Worm (Caenorhabditis elegans) whole organism, L2 larva: ENCODE results near the gene M03C11.9.

Experiments used
- C34F6.9 ChIP-seq: fragments of 150-350 bp; optimal IDR thresholded peaks from 2 replicates; lab custom pipeline; 2014; ENCODE audit warnings: missing biosample characterization, missing genetic modification characterization
- F13H6.1 ChIP-seq: sonication (generic microtip); optimal IDR thresholded peaks from 2 replicates; lab custom pipeline; 2016; ENCODE audit warnings: missing genetic modification characterization, missing compliant biosample characterization
- Y55F3AM.14 ChIP-seq: fragments of 200-800 bp; sonication (Bioruptor generic); optimal IDR thresholded peaks from 2 replicates; lab custom pipeline; 2018; ENCODE audit warnings: mild to moderate bottlenecking, missing genetic modification characterization, missing compliant biosample characterization
- alr-1 ChIP-seq: fragments of 150-350 bp; optimal IDR thresholded peaks from 2 replicates; lab custom pipeline; 2014; ENCODE audit warnings: missing biosample characterization, missing genetic modification characterization
- ama-1 ChIP-seq: fragments of 150-350 bp; optimal IDR thresholded peaks from 2 replicates; lab custom pipeline; 2018; ENCODE audit warnings: inconsistent platforms
- blmp-1 ChIP-seq: sonication (generic microtip); optimal IDR thresholded peaks from 2 replicates; lab custom pipeline; 2017; ENCODE audit warnings: missing genetic modification characterization, mild to moderate bottlenecking, missing compliant biosample characterization, antibody characterized with exemption, moderate library complexity; ENCODE audit not compliant: insufficient read depth
- ceh-16 ChIP-seq: fragments of 150-350 bp; optimal IDR thresholded peaks from 2 replicates; lab custom pipeline; 2014; ENCODE audit warnings: missing biosample characterization, missing genetic modification characterization
- ceh-82 ChIP-seq: fragments of 150-350 bp; optimal IDR thresholded peaks from 2 replicates; lab custom pipeline; 2014; ENCODE audit warnings: missing biosample characterization, missing genetic modification characterization
- crh-2 ChIP-seq: sonication (generic microtip); optimal IDR thresholded peaks from 2 replicates; lab custom pipeline; 2017; ENCODE audit warnings: missing biosample characterization, missing genetic modification characterization
- egl-27 ChIP-seq: sonication (generic microtip); optimal IDR thresholded peaks from 3 replicates; lab custom pipeline; 2017; ENCODE audit warnings: missing biosample characterization, missing genetic modification reagents, missing genetic modification characterization
- elt-1 ChIP-seq: fragments of 150-350 bp; optimal IDR thresholded peaks from 2 replicates; lab custom pipeline; 2014; ENCODE audit warnings: missing biosample characterization, missing genetic modification characterization
- elt-3 ChIP-seq: sonication (generic microtip); optimal IDR thresholded peaks from 2 replicates; lab custom pipeline; 2017; ENCODE audit warnings: missing biosample characterization, missing genetic modification characterization
- fos-1 ChIP-seq: fragments of 150-350 bp; optimal IDR thresholded peaks from 2 replicates; lab custom pipeline; 2014; ENCODE audit warnings: missing biosample characterization, missing genetic modification characterization
- gmeb-1 ChIP-seq: fragments of 150-350 bp; optimal IDR thresholded peaks from 2 replicates; lab custom pipeline; 2014; ENCODE audit warnings: missing biosample characterization, missing genetic modification characterization
- lin-11 ChIP-seq: fragments of 150-350 bp; sonication (generic microtip); optimal IDR thresholded peaks from 2 replicates; lab custom pipeline; 2014; ENCODE audit warnings: missing biosample characterization, missing genetic modification characterization, inconsistent platforms, mixed read lengths
- lin-13 ChIP-seq: fragments of 150-350 bp; optimal IDR thresholded peaks from 2 replicates; lab custom pipeline; 2014; ENCODE audit warnings: missing biosample characterization, missing genetic modification reagents, missing genetic modification characterization
- lin-39 ChIP-seq: fragments of 150-350 bp; optimal IDR thresholded peaks from 2 replicates; lab custom pipeline; 2014; ENCODE audit warnings: missing biosample characterization, missing genetic modification reagents, missing genetic modification characterization
- lsy-2 ChIP-seq, 2 experiments: fragments of 150-350 bp in 1 of 2; sonication (generic microtip) in 1 of 2; optimal IDR thresholded peaks; 2 replicates each; lab custom pipeline; 2014 to 2017; ENCODE audit warnings: missing biosample characterization in 2 of 2, missing genetic modification characterization in 2 of 2
- nhr-10 ChIP-seq: sonication (generic microtip); optimal IDR thresholded peaks from 2 replicates; lab custom pipeline; 2017; ENCODE audit warnings: missing biosample characterization, missing genetic modification characterization
- nhr-11 ChIP-seq: fragments of 150-350 bp; optimal IDR thresholded peaks from 2 replicates; lab custom pipeline; 2014; ENCODE audit warnings: missing biosample characterization, missing genetic modification characterization
- nhr-129 ChIP-seq: fragments of 150-350 bp; optimal IDR thresholded peaks from 2 replicates; lab custom pipeline; 2014; ENCODE audit warnings: missing biosample characterization, missing genetic modification characterization
- nhr-21 ChIP-seq: fragments of 150-350 bp; optimal IDR thresholded peaks from 2 replicates; lab custom pipeline; 2014; ENCODE audit warnings: missing biosample characterization, missing genetic modification characterization
- nhr-23 ChIP-seq: fragments of 150-350 bp; optimal IDR thresholded peaks from 2 replicates; lab custom pipeline; 2014; ENCODE audit warnings: missing biosample characterization, missing genetic modification reagents, missing genetic modification characterization
- nhr-237 ChIP-seq: fragments of 150-350 bp; optimal IDR thresholded peaks from 2 replicates; lab custom pipeline; 2014; ENCODE audit warnings: missing biosample characterization, missing genetic modification characterization
- nhr-25 ChIP-seq: fragments of 150-350 bp; sonication (generic microtip); optimal IDR thresholded peaks from 3 replicates; lab custom pipeline; 2014; ENCODE audit warnings: missing biosample characterization, missing genetic modification characterization
- nhr-6 ChIP-seq: fragments of 150-350 bp; optimal IDR thresholded peaks from 2 replicates; lab custom pipeline; 2014; ENCODE audit warnings: missing biosample characterization, missing genetic modification characterization
- nhr-77 ChIP-seq: fragments of 150-350 bp; optimal IDR thresholded peaks from 2 replicates; lab custom pipeline; 2014; ENCODE audit warnings: missing biosample characterization, missing genetic modification characterization
- peb-1 ChIP-seq: fragments of 150-350 bp; optimal IDR thresholded peaks from 2 replicates; lab custom pipeline; 2014; ENCODE audit warnings: missing biosample characterization, missing genetic modification characterization
- sma-3 ChIP-seq: sonication (generic microtip); optimal IDR thresholded peaks from 2 replicates; lab custom pipeline; 2016; ENCODE audit warnings: missing genetic modification reagents, missing genetic modification characterization, missing compliant biosample characterization
- sma-9 ChIP-seq, 2 experiments: fragments of 150-350 bp in 1 of 2; sonication (generic microtip) in 1 of 2; optimal IDR thresholded peaks; 2 replicates each; lab custom pipeline; 2014 to 2016; ENCODE audit warnings: missing genetic modification characterization in 2 of 2, mild to moderate bottlenecking in 1 of 2, missing biosample characterization in 1 of 2, missing compliant biosample characterization in 1 of 2, missing genetic modification reagents in 1 of 2, moderate library complexity in 1 of 2
- unc-39 ChIP-seq: fragments of 150-350 bp; optimal IDR thresholded peaks from 2 replicates; lab custom pipeline; 2014; ENCODE audit warnings: missing biosample characterization, missing genetic modification characterization
- unc-55 ChIP-seq: fragments of 150-350 bp; sonication (generic microtip); optimal IDR thresholded peaks from 3 replicates; lab custom pipeline; 2014; ENCODE audit warnings: missing biosample characterization, missing genetic modification reagents, missing genetic modification characterization
- zag-1 ChIP-seq: fragments of 150-350 bp; optimal IDR thresholded peaks from 2 replicates; lab custom pipeline; 2014; ENCODE audit warnings: missing biosample characterization, missing genetic modification characterization
- ztf-1 ChIP-seq: fragments of 200-800 bp; sonication (Bioruptor generic); conservative IDR thresholded peaks from 2 replicates; pipeline ENCODE4 v1.3.6; 2022; ENCODE audit warnings: missing genetic modification characterization, missing compliant biosample characterization
- ztf-11 ChIP-seq: sonication (generic microtip); optimal IDR thresholded peaks from 2 replicates; lab custom pipeline; 2017; ENCODE audit warnings: missing biosample characterization, missing genetic modification characterization
- ztf-4 ChIP-seq: fragments of 150-350 bp; optimal IDR thresholded peaks from 2 replicates; lab custom pipeline; 2014; ENCODE audit warnings: missing biosample characterization, missing genetic modification characterization

The M03C11.9 gene

DNA sequence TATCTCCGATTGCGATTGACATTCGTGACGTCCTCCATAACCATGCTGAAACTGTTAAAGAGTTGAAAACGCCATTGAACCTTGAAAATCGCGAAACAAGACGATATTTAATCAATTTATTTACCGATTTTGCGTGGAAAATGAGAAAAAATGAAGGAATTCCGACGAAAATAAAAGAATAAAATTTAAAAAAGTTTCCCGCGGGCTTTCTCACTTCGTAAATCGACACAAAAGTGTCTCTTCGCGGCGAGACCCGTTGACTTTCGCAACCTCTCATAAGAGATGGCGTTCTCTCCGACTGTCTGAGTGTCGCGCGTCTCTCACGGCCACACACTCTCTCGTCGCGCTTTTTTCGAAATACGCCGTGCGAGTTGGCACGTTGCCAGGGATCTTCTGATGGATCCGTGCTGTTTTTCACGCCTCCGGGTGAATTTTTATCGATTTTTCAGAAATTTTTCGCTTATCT lies 15.7 kb upstream of the M03C11.9 start, which contains the start of gene hat-1 (continued):
- TF ChIP-seq ztf-1 (GFP tag; lab: Robert Waterston, UW) (no peak), nhr-21 (tag; lab: Kevin White, UChicago) (peak; percentile 96), ama-1 (lab: Kevin White, UChicago) (no peak), nhr-6 (tag; lab: Kevin White, UChicago) (peak; percentile 86), ceh-16 (peak; percentile 84), nhr-23 (tag; lab: Kevin White, UChicago) (no peak), crh-2 (tag; lab: Kevin White, UChicago) (peak; percentile 97), blmp-1 (peak; percentile 81), ztf-4 (tag; lab: Kevin White, UChicago) (peak; percentile 90), F13H6.1 (tag; lab: Kevin White, UChicago) (peak; percentile 94), elt-1 (tag; lab: Kevin White, UChicago) (no peak), peb-1 (tag; lab: Kevin White, UChicago) (no peak), Y55F3AM.14 (GFP tag; lab: Kevin White, UChicago) (peak; percentile 85), lsy-2 (tag; optimal IDR thresholded peaks at IDR 0.05; lab: Kevin White, UChicago) (peak; percentile 91 to 96)
- TF ChIP-seq, all 48 proteins: peak for 34

DNA sequence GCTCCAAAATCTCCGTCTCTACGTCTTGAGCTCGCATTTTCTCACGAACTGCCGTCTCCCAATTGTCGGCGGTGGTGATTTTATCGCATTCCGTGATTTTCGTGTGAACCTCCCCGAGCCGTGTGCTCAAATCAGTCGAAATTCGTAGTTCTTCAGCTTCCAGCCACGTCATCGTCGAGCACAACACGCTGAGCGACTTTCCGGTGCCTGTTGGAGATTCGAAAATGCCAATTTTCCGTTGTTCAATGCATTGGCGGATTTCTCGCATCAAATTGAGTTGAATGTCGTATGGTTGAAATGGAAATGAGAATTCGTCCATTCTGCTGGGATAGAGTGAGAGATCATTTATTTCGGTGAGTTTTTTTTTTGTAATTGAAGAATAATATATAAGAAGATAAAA lies 13.4 kb upstream of the M03C11.9 start, which contains the start of the genes M03C11.3 and chl-1:
TSS of gene M03C11.3 (plus strand) at position 153 of the 400 bp plus-strand sequence.
TSS of gene chl-1 (minus strand) at position 323 of the 400 bp plus-strand sequence.
- no peak for TF ChIP-seq ztf-1 (GFP tag; lab: Robert Waterston, UW)
- TF ChIP-seq nhr-6 (tag; lab: Kevin White, UChicago), result no peak

DNA sequence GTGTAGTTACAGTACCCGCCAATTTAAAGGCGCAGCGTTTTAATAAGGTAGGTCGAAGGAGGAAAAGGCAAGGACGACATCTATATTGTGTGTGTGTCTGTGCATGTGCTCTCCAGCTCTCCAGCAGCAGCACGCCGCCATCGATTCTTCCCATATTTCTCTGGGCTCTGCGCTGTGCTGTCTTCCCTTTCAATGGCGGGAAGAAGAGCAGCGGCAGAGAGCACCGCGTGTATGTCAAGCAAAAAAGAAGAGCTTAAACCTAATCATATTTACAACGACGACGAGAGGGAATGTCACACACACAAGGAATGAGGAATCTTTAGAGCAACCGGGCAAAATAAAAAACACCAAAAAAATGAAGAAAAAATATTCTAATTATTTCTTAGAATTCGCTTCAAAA lies 7.4 kb upstream of the M03C11.9 start:
- TF ChIP-seq nhr-129 (tag; lab: Kevin White, UChicago) (peak; percentile 47), unc-55 (peak; percentile 39), crh-2 (tag; lab: Kevin White, UChicago) (peak; percentile 26), zag-1 (tag; lab: Kevin White, UChicago) (peak; percentile 71), lin-39 (tag; lab: Kevin White, UChicago) (no peak), fos-1 (tag; lab: Kevin White, UChicago) (no peak), lsy-2 (tag; optimal IDR thresholded peaks at IDR 0.05; lab: Kevin White, UChicago) (peak in 1 of 2 experiments; percentile 53), nhr-77 (tag; lab: Kevin White, UChicago) (no peak), nhr-25 (no peak), C34F6.9 (tag; lab: Kevin White, UChicago) (peak; percentile 45), lin-13 (GFP tag; lab: Kevin White, UChicago) (no peak), gmeb-1 (tag; lab: Kevin White, UChicago) (no peak), lin-11 (tag; lab: Kevin White, UChicago) (peak; percentile 25)

DNA sequence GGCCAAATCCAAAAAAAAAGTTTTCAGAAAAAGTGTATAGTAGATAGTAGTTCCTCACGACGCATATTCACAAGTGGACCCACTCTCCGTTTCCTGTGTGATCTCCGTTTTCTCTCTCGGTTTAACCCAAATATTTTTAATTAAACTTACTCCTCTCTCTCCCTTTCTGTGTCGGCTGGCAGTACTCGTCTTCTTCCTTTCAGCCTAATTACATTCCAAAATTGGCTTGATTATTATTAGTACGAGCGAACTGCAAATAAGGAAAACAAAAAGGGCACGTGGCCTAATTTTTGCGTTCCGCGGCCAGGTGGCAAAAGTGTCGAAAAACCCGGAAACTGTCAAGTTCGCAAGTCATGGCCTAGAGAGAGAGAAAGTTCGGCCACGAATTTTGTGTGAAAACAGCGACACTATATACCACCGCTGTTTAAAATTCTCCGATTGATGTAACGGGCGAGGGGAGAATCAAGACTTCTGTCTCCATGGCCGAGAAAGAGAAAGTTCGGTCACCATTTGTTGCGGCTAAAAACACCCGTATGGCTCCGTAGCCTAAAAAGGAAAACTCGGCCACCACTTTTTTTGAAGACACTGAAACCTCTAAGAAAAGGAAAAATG lies 5.5 kb upstream of the M03C11.9 start:
- no peak for TF ChIP-seq lin-11 (tag; lab: Kevin White, UChicago)
- no peak for TF ChIP-seq elt-1 (tag; lab: Kevin White, UChicago)
- TF ChIP-seq sma-3, result no peak
- no peak for TF ChIP-seq ceh-82 (tag; lab: Kevin White, UChicago)
- no peak for TF ChIP-seq peb-1 (tag; lab: Kevin White, UChicago)
- TF ChIP-seq nhr-77 (tag; lab: Kevin White, UChicago), result no peak
- TF ChIP-seq crh-2 (tag; lab: Kevin White, UChicago), result no peak
- TF ChIP-seq F13H6.1 (tag; lab: Kevin White, UChicago), result no peak
- TF ChIP-seq nhr-237 (tag; lab: Kevin White, UChicago), result no peak
- TF ChIP-seq lin-13 (GFP tag; lab: Kevin White, UChicago), result no peak
- TF ChIP-seq nhr-23 (tag; lab: Kevin White, UChicago), result no peak
- no peak for TF ChIP-seq sma-9 (GFP tag; optimal IDR thresholded peaks at IDR 0.05; lab: Kevin White, UChicago)
- no peak for TF ChIP-seq sma-9 (tag; optimal IDR thresholded peaks at IDR 0.05; lab: Kevin White, UChicago)
- TF ChIP-seq, all 48 proteins: peak for 0

DNA sequence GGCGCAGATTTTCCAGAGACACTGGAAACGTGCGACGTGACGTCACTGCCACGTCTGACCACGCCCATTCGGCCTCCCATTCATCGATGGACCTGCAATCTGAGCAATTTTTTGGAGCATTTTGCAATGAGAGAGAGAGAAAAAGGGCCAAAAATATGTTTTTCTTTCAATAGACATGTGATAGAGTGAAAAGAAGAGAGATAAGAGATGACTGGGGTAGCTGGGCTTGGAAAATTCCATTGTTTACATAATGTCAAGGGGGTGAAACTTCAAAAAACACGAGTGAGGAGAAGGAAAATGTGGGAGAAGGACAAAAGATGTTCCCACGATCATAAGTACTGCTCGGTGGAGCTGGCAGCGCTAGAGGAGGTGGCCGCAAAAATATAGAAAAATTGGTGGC lies 4.5 kb upstream of the M03C11.9 start, which contains the start of gene M03C11.1:
TSS of gene M03C11.1 (minus strand) at position 101 of the 400 bp plus-strand sequence.
- no peak for TF ChIP-seq alr-1 (tag; lab: Kevin White, UChicago)
- TF ChIP-seq unc-55, result no peak
- TF ChIP-seq ztf-4 (tag; lab: Kevin White, UChicago), result no peak
- TF ChIP-seq nhr-10 (tag; lab: Kevin White, UChicago), result no peak
- no peak for TF ChIP-seq lin-13 (GFP tag; lab: Kevin White, UChicago)
- no peak for TF ChIP-seq ztf-11 (tag; lab: Kevin White, UChicago)
- TF ChIP-seq nhr-129 (tag; lab: Kevin White, UChicago), result no peak
- no peak for TF ChIP-seq ceh-82 (tag; lab: Kevin White, UChicago)
- TF ChIP-seq F13H6.1 (tag; lab: Kevin White, UChicago), result no peak
- no peak for TF ChIP-seq unc-39 (tag; lab: Kevin White, UChicago)
- TF ChIP-seq ztf-1 (GFP tag; lab: Robert Waterston, UW), result no peak
- TF ChIP-seq C34F6.9 (tag; lab: Kevin White, UChicago), result no peak
- TF ChIP-seq nhr-11, result no peak
- TF ChIP-seq elt-3 (tag; lab: Kevin White, UChicago), result no peak
- TF ChIP-seq egl-27, result no peak
- no peak for TF ChIP-seq nhr-25
- TF ChIP-seq nhr-237 (tag; lab: Kevin White, UChicago), result no peak
- TF ChIP-seq nhr-21 (tag; lab: Kevin White, UChicago), result no peak
- no peak for TF ChIP-seq ama-1 (lab: Kevin White, UChicago)
- no peak for TF ChIP-seq zag-1 (tag; lab: Kevin White, UChicago)
